Fruit fly (Drosophila melanogaster) whole organism, embryonic: ENCODE data around the gene CG9747.

ENCODE experiments used
- CG10209 ChIP-seq: fragments of 200-800 bp; sonication (Bioruptor generic); optimal IDR thresholded peaks from 3 replicates; lab custom pipeline; 2017; ENCODE audit warnings: missing biosample characterization, mild to moderate bottlenecking, missing genetic modification characterization, missing genetic modification reagents
- CG11085 ChIP-seq: fragments of 200-800 bp; sonication (Bioruptor generic); IDR thresholded peaks from 2 replicates; pipeline ENCODE4 v1.3.6; 2022; ENCODE audit warnings: missing biosample characterization, missing genetic modification characterization
- CG11456 ChIP-seq: fragments of 200-800 bp; sonication (Bioruptor generic); IDR thresholded peaks from 3 replicates; pipeline ENCODE4 v1.3.6; 2022; ENCODE audit warnings: missing biosample characterization, missing genetic modification characterization
- CG12155 ChIP-seq: fragments of 200-800 bp; sonication (Bioruptor generic); optimal IDR thresholded peaks from 3 replicates; lab custom pipeline; 2016; ENCODE audit warnings: missing biosample characterization, missing genetic modification characterization
- CG13296 ChIP-seq: fragments of 200-800 bp; sonication (Bioruptor generic); optimal IDR thresholded peaks from 3 replicates; lab custom pipeline; 2018; ENCODE audit warnings: missing biosample characterization, mild to moderate bottlenecking, missing genetic modification characterization
- CG14965 ChIP-seq: fragments of 200-800 bp; sonication (Bioruptor generic); optimal IDR thresholded peaks from 2 replicates; lab custom pipeline; 2016; ENCODE audit warnings: missing biosample characterization, missing genetic modification characterization, borderline replicate concordance
- CG15269 ChIP-seq: fragments of 200-800 bp; sonication (Bioruptor generic); optimal IDR thresholded peaks from 2 replicates; lab custom pipeline; 2018; ENCODE audit warnings: missing biosample characterization, mild to moderate bottlenecking, missing genetic modification characterization, moderate library complexity
- CG2120 ChIP-seq: fragments of 200-800 bp; sonication (Bioruptor generic); optimal IDR thresholded peaks from 3 replicates; lab custom pipeline; 2016; ENCODE audit warnings: missing biosample characterization, missing genetic modification characterization
- CG2889 ChIP-seq: fragments of 200-800 bp; sonication (Bioruptor generic); IDR thresholded peaks from 3 replicates; pipeline ENCODE4 v1.3.6; 2022; ENCODE audit warnings: missing biosample characterization, missing genetic modification characterization
- CG32772 ChIP-seq: fragments of 200-800 bp; sonication (Bioruptor generic); IDR thresholded peaks from 2 replicates; pipeline ENCODE4 v1.3.6; 2022; ENCODE audit warnings: missing biosample characterization, missing genetic modification characterization
- CG43689 ChIP-seq: fragments of 200-800 bp; sonication (Bioruptor generic); IDR thresholded peaks from 2 replicates; pipeline ENCODE4 v1.3.6; 2022; ENCODE audit warnings: missing biosample characterization, missing genetic modification characterization
- CG7928 ChIP-seq: fragments of 200-800 bp; sonication (Bioruptor generic); optimal IDR thresholded peaks from 2 replicates; lab custom pipeline; 2017; ENCODE audit warnings: missing biosample characterization, mild to moderate bottlenecking, missing genetic modification characterization
- CG9437 ChIP-seq: fragments of 200-800 bp; sonication (Bioruptor generic); optimal IDR thresholded peaks from 2 replicates; lab custom pipeline; 2018; ENCODE audit warnings: missing biosample characterization, mild to moderate bottlenecking, missing genetic modification characterization
- CG9932 ChIP-seq: fragments of 200-800 bp; sonication (Bioruptor generic); IDR thresholded peaks from 2 replicates; pipeline ENCODE4 v1.3.6; 2022; ENCODE audit warnings: missing biosample characterization, missing genetic modification characterization
- CoRest ChIP-seq: fragments of 200-800 bp; sonication (Bioruptor generic); optimal IDR thresholded peaks from 3 replicates; lab custom pipeline; 2018; ENCODE audit warnings: missing biosample characterization, mild to moderate bottlenecking, missing genetic modification characterization, moderate library complexity
- Elba2 ChIP-seq: fragments of 200-800 bp; sonication (Bioruptor generic); optimal IDR thresholded peaks from 3 replicates; lab custom pipeline; 2016; ENCODE audit warnings: missing biosample characterization, missing genetic modification characterization
- MTF-1 ChIP-seq: fragments of 200-800 bp; sonication (Bioruptor generic); optimal IDR thresholded peaks from 2 replicates; lab custom pipeline; 2018; ENCODE audit warnings: missing biosample characterization, mild to moderate bottlenecking, missing genetic modification characterization, borderline replicate concordance
- Nf-YB ChIP-seq: fragments of 200-800 bp; sonication (Bioruptor generic); optimal IDR thresholded peaks from 3 replicates; lab custom pipeline; 2019; ENCODE audit warnings: missing biosample characterization, mild to moderate bottlenecking, missing genetic modification characterization, moderate library complexity
- Oaz ChIP-seq: fragments of 200-800 bp; sonication (Bioruptor generic); IDR thresholded peaks from 2 replicates; pipeline ENCODE4 v1.3.6; 2022; ENCODE audit warnings: missing biosample characterization, missing genetic modification characterization
- Ptx1 ChIP-seq: fragments of 200-800 bp; sonication (Bioruptor generic); IDR thresholded peaks from 2 replicates; pipeline ENCODE4 v1.3.6; 2022; ENCODE audit warnings: missing biosample characterization, missing genetic modification characterization
- Side ChIP-seq: fragments of 200-800 bp; sonication (Bioruptor generic); optimal IDR thresholded peaks from 2 replicates; lab custom pipeline; 2016; ENCODE audit warnings: missing biosample characterization, missing genetic modification characterization
- Sox100B ChIP-seq: fragments of 200-800 bp; sonication (Bioruptor generic); optimal IDR thresholded peaks from 3 replicates; lab custom pipeline; 2018; ENCODE audit warnings: missing biosample characterization, mild to moderate bottlenecking, missing genetic modification characterization
- Stat92E ChIP-seq, 3 experiments: fragments of >200 bp in 2 of 3; fragments of 200-800 bp in 1 of 3; sonication (Bioruptor generic) in 1 of 3; optimal IDR thresholded peaks; 2 replicates each; lab custom pipeline; 2017 to 2019; ENCODE audit warnings: missing biosample characterization in 3 of 3, missing genetic modification characterization in 3 of 3, mild to moderate bottlenecking in 1 of 3, moderate library complexity in 1 of 3
- TFAM ChIP-seq: fragments of 200-800 bp; sonication (Bioruptor generic); optimal IDR thresholded peaks from 2 replicates; lab custom pipeline; 2017; ENCODE audit warnings: missing biosample characterization, missing genetic modification characterization, inconsistent platforms
- Trl ChIP-seq, 3 experiments: fragments of >200 bp in 2 of 3; fragments of 200-800 bp in 1 of 3; sonication (Bioruptor generic) in 1 of 3; optimal IDR thresholded peaks; 2 replicates in 1 of 3; 3 replicates in 2 of 3; lab custom pipeline; 2016 to 2017; ENCODE audit warnings: missing biosample characterization in 1 of 3, missing genetic modification characterization in 1 of 3
- aop ChIP-seq: fragments of 200-800 bp; sonication (Bioruptor generic); IDR thresholded peaks from 2 replicates; pipeline ENCODE4 v1.3.6; 2022; ENCODE audit warnings: missing biosample characterization, missing genetic modification characterization
- bigmax ChIP-seq: fragments of 200-800 bp; sonication (Bioruptor generic); optimal IDR thresholded peaks from 2 replicates; lab custom pipeline; 2018; ENCODE audit warnings: missing biosample characterization, mild to moderate bottlenecking, missing genetic modification characterization
- bsh ChIP-seq, 2 experiments: fragments of 200-800 bp; sonication (Bioruptor generic); optimal IDR thresholded peaks; 2 replicates each; lab custom pipeline; 2017 to 2018; ENCODE audit warnings: mild to moderate bottlenecking in 2 of 2, missing biosample characterization in 2 of 2, missing genetic modification characterization in 2 of 2, moderate library complexity in 1 of 2
- caup ChIP-seq: fragments of 200-800 bp; sonication (Bioruptor generic); optimal IDR thresholded peaks from 3 replicates; lab custom pipeline; 2017; ENCODE audit warnings: missing biosample characterization, mild to moderate bottlenecking, missing genetic modification characterization, moderate library complexity; ENCODE audit not compliant: severe bottlenecking
- crp ChIP-seq, 2 experiments: fragments of 200-800 bp; sonication (Bioruptor generic); optimal IDR thresholded peaks; 2 replicates in 1 of 2; 3 replicates in 1 of 2; lab custom pipeline; 2017; ENCODE audit warnings: missing biosample characterization in 2 of 2, missing genetic modification characterization in 2 of 2, mild to moderate bottlenecking in 1 of 2, moderate library complexity in 1 of 2
- da ChIP-seq: fragments of 200-800 bp; sonication (Bioruptor generic); optimal IDR thresholded peaks from 2 replicates; lab custom pipeline; 2016; ENCODE audit warnings: missing biosample characterization, missing genetic modification characterization
- dm ChIP-seq: fragments of 200-800 bp; sonication (Bioruptor generic); optimal IDR thresholded peaks from 3 replicates; lab custom pipeline; 2016; ENCODE audit warnings: missing biosample characterization, missing genetic modification characterization
- gcm2 ChIP-seq: fragments of 200-800 bp; sonication (Bioruptor generic); optimal IDR thresholded peaks from 2 replicates; lab custom pipeline; 2016; ENCODE audit warnings: missing biosample characterization, missing genetic modification characterization
- grn ChIP-seq: fragments of 200-800 bp; sonication (Bioruptor generic); optimal IDR thresholded peaks from 3 replicates; lab custom pipeline; 2017; ENCODE audit warnings: missing biosample characterization, missing genetic modification characterization
- lab ChIP-seq: fragments of 200-800 bp; sonication (Bioruptor generic); optimal IDR thresholded peaks from 3 replicates; lab custom pipeline; 2017; ENCODE audit warnings: missing biosample characterization, missing genetic modification characterization, mild to moderate bottlenecking, moderate library complexity, missing genetic modification reagents
- lmd ChIP-seq: fragments of 200-800 bp; sonication (Bioruptor generic); IDR thresholded peaks from 2 replicates; pipeline ENCODE4 v1.3.6; 2022; ENCODE audit warnings: missing biosample characterization, missing genetic modification characterization
- lov ChIP-seq, 2 experiments: fragments of 200-800 bp in 1 of 2; fragments of >200 bp in 1 of 2; sonication (Bioruptor generic) in 1 of 2; IDR thresholded peaks in 1 of 2; optimal IDR thresholded peaks in 1 of 2; 2 replicates in 1 of 2; 3 replicates in 1 of 2; pipeline versions ENCODE4 v1.3.6 to Lab custom; 2017 to 2022; ENCODE audit warnings: missing biosample characterization in 1 of 2, missing genetic modification characterization in 1 of 2
- mam ChIP-seq: fragments of 200-800 bp; sonication (Bioruptor generic); optimal IDR thresholded peaks from 3 replicates; lab custom pipeline; 2016; ENCODE audit warnings: missing biosample characterization, missing genetic modification characterization
- otp ChIP-seq: fragments of 200-800 bp; sonication (Bioruptor generic); IDR thresholded peaks from 3 replicates; pipeline ENCODE4, ENCODE4 v1.3.6; 2022; ENCODE audit warnings: missing biosample characterization, missing genetic modification characterization
- pfk ChIP-seq: fragments of 200-800 bp; sonication (Bioruptor generic); optimal IDR thresholded peaks from 2 replicates; lab custom pipeline; 2018; ENCODE audit warnings: missing biosample characterization, mild to moderate bottlenecking, missing genetic modification characterization, moderate library complexity
- ranshi ChIP-seq: fragments of 200-800 bp; sonication (Bioruptor generic); IDR thresholded peaks from 2 replicates; pipeline ENCODE4 v1.3.6; 2022; ENCODE audit warnings: missing biosample characterization, missing genetic modification characterization
- seq ChIP-seq: fragments of 200-800 bp; sonication (Bioruptor generic); IDR thresholded peaks from 2 replicates; pipeline ENCODE4 v1.3.6; 2022; ENCODE audit warnings: missing biosample characterization, missing genetic modification characterization
- slp2 ChIP-seq: fragments of 200-800 bp; sonication (Bioruptor generic); optimal IDR thresholded peaks from 2 replicates; lab custom pipeline; 2016; ENCODE audit warnings: missing biosample characterization, missing genetic modification characterization
- sug ChIP-seq: fragments of 200-800 bp; optimal IDR thresholded peaks from 2 replicates; lab custom pipeline; 2019; ENCODE audit warnings: missing biosample characterization, mild to moderate bottlenecking, missing genetic modification characterization, moderate library complexity
- twi ChIP-seq: fragments of 200-800 bp; optimal IDR thresholded peaks from 2 replicates; lab custom pipeline; 2019; ENCODE audit warnings: missing biosample characterization, mild to moderate bottlenecking, missing genetic modification characterization, moderate library complexity
- vvl ChIP-seq: fragments of 200-800 bp; sonication (Bioruptor generic); IDR thresholded peaks from 2 replicates; pipeline ENCODE4 v1.3.6; 2022; ENCODE audit warnings: missing biosample characterization, missing genetic modification characterization
- wor ChIP-seq: fragments of 200-800 bp; sonication (Bioruptor generic); IDR thresholded peaks from 2 replicates; pipeline ENCODE4 v1.3.6; 2022; ENCODE audit warnings: missing biosample characterization, missing genetic modification characterization
- yki ChIP-seq: fragments of >200 bp; optimal IDR thresholded peaks from 3 replicates; lab custom pipeline; 2018
- zfh1 ChIP-seq: fragments of 200-800 bp; sonication (Bioruptor generic); IDR thresholded peaks from 3 replicates; pipeline ENCODE4 v1.3.6; 2022; ENCODE audit warnings: missing biosample characterization, missing genetic modification characterization

Gene CG9747

DNA sequence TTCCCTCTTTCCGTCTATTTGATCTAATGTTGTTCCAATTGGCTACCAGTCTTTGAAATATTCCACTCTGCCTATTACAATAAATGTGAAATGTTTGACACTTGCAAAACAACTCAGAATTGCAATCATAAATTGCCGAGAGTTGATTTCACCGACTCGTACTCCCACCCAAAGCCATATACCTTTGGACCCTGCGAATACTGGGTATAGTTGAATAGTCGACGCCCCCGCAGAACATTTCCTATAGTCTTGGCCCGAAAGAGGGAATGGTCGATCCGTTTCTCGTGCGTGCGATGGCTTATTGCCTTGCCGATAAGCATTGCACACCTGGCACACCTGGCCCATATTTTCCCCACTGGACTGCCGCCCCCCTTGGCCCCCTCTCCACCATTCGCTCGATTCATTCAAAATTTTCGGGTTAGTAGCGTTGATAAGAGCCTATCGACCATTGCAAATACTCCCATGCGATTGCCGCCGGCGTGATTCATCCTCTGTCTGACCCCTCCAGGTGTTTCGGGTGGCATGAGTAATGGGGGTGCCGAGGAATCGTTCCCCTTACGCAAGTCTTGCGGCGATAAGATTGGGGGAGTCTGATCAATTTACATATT, 9.1 kb upstream of the CG9747 start (continued):
- TF ChIP-seq aop (GFP tag; lab: Robert Waterston, UW), result no peak
- TF ChIP-seq CG14965 (GFP tag; lab: Kevin White, UChicago), result no peak
- TF ChIP-seq Nf-YB, result no peak
- TF ChIP-seq Side (GFP tag; lab: Kevin White, UChicago), result peak; percentile 33
- no peak for TF ChIP-seq slp2
- peak; percentile 71; the same call in 2 of the 3 replicates for TF ChIP-seq CG11456 (GFP tag; lab: Robert Waterston, UW)
- TF ChIP-seq CG2889 (GFP tag; lab: Robert Waterston, UW), result 0 out of 3 replicates have a peak, but pooled peaks have one; percentile 47
- TF ChIP-seq seq (GFP tag; lab: Robert Waterston, UW), result no peak
- TF ChIP-seq Ptx1, result peak; percentile 44
- TF ChIP-seq lmd (GFP tag; lab: Robert Waterston, UW), result peak; percentile 36
- peak; percentile 35 for TF ChIP-seq CG15269 (tag; lab: Kevin White, UChicago)
- 0 out of 3 replicates have a peak, but pooled peaks have one; percentile 24 for TF ChIP-seq otp
- TF ChIP-seq CG2120 (GFP tag; lab: Kevin White, UChicago), result peak; percentile 55
- TF ChIP-seq mam (GFP tag; lab: Kevin White, UChicago), result peak; percentile 38
- no peak for TF ChIP-seq MTF-1 (GFP tag; lab: Kevin White, UChicago)
- peak; percentile 57 for TF ChIP-seq lab
- no peak for TF ChIP-seq Stat92E (GFP tag; optimal IDR thresholded peaks at IDR 0.05; lab: Kevin White, UChicago)
- TF ChIP-seq CG11085 (GFP tag; lab: Robert Waterston, UW), result no peak
- no peak for TF ChIP-seq bsh (GFP tag; optimal IDR thresholded peaks at IDR 0.05; lab: Kevin White, UChicago)
- peak; percentile 13 for TF ChIP-seq da (GFP tag; lab: Kevin White, UChicago)
- TF ChIP-seq vvl (GFP tag; lab: Robert Waterston, UW), result peak; percentile 21; the same call in 1 of the 2 replicates
- TF ChIP-seq crp (GFP tag; optimal IDR thresholded peaks at IDR 0.05; lab: Kevin White, UChicago), result no peak
- peak; percentile 13 for TF ChIP-seq Sox100B (GFP tag; lab: Kevin White, UChicago)
- TF ChIP-seq grn (GFP tag; lab: Kevin White, UChicago), result peak; percentile 7
- TF ChIP-seq Trl (optimal IDR thresholded peaks at IDR 0.05; lab: Kevin White, UChicago), result no peak
- peak; percentile 5 for TF ChIP-seq Trl (GFP tag; optimal IDR thresholded peaks at IDR 0.05; lab: Kevin White, UChicago)
- no peak for TF ChIP-seq pfk
- no peak for TF ChIP-seq Oaz
- TF ChIP-seq CG43689, result no peak
- no peak for TF ChIP-seq caup (GFP tag; lab: Kevin White, UChicago)
- no peak for TF ChIP-seq CG32772 (GFP tag; lab: Robert Waterston, UW)
- TF ChIP-seq yki (lab: Kevin White, UChicago), result no peak
- TF ChIP-seq sug (tag; lab: Kevin White, UChicago), result peak; percentile 89
- TF ChIP-seq lov (optimal IDR thresholded peaks at IDR 0.05; lab: Kevin White, UChicago), result no peak
- TF ChIP-seq lov (GFP tag; IDR thresholded peaks at IDR 0.05; lab: Robert Waterston, UW), result no peak
- no peak for TF ChIP-seq wor (GFP tag; lab: Robert Waterston, UW)
- TF ChIP-seq CG13296 (GFP tag; lab: Kevin White, UChicago), result peak; percentile 52
- TF ChIP-seq CG10209 (GFP tag; lab: Kevin White, UChicago), result peak; percentile 20
- TF ChIP-seq Elba2 (GFP tag; lab: Kevin White, UChicago), result no peak
- TF ChIP-seq CoRest (tag; lab: Kevin White, UChicago), result peak; percentile 22
- no peak for TF ChIP-seq TFAM (GFP tag; lab: Kevin White, UChicago)
- no peak for TF ChIP-seq gcm2
- TF ChIP-seq zfh1, result peak; percentile 26; the same call in 1 of the 3 replicates
- peak; percentile 18 for TF ChIP-seq CG12155 (GFP tag; lab: Kevin White, UChicago)
- no peak for TF ChIP-seq twi (tag; lab: Kevin White, UChicago)
- no peak for TF ChIP-seq CG7928 (GFP tag; lab: Kevin White, UChicago)
- no peak for TF ChIP-seq CG9437 (GFP tag; lab: Kevin White, UChicago)
- 0 out of 2 replicates have a peak, but pooled peaks have one; percentile 20 for TF ChIP-seq ranshi (GFP tag; lab: Robert Waterston, UW)
- TF ChIP-seq dm, result no peak
- TF ChIP-seq bigmax, result no peak
- TF ChIP-seq CG9932 (GFP tag; lab: Robert Waterston, UW), result peak; percentile 56
